Worm (Caenorhabditis elegans) whole organism, young adult: ENCODE measurements around the gene Y43C5A.2.

ENCODE experiments used
- B0019.2 ChIP-seq: fragments of 200-800 bp; sonication (Bioruptor generic); conservative IDR thresholded peaks from 2 replicates; pipeline ENCODE4 v1.3.6; 2022; ENCODE audit warnings: missing genetic modification reagents, missing genetic modification characterization, missing compliant biosample characterization
- B0035.1 ChIP-seq: sonication (generic microtip); optimal IDR thresholded peaks from 2 replicates; lab custom pipeline; 2016; ENCODE audit warnings: missing genetic modification characterization, mild to moderate bottlenecking, missing compliant biosample characterization, missing genotype, missing genetic modification reagents
- B0336.3 ChIP-seq: fragments of 200-800 bp; sonication (Bioruptor generic); IDR thresholded peaks from 2 replicates; pipeline ENCODE4 v1.3.6; 2022; ENCODE audit warnings: missing genetic modification characterization, missing compliant biosample characterization
- C06A6.2 ChIP-seq: fragments of 200-800 bp; sonication (Bioruptor generic); conservative IDR thresholded peaks from 2 replicates; pipeline ENCODE4 v1.3.6; 2022; ENCODE audit warnings: missing genetic modification characterization, missing compliant biosample characterization
- F10E7.11 ChIP-seq: sonication (generic microtip); optimal IDR thresholded peaks from 2 replicates; lab custom pipeline; 2017; ENCODE audit warnings: mild to moderate bottlenecking, missing genetic modification characterization, moderate library complexity, missing compliant biosample characterization
- F33H1.4 ChIP-seq: fragments of 200-800 bp; sonication (Bioruptor generic); IDR thresholded peaks from 2 replicates; pipeline ENCODE4 v1.3.6; 2022; ENCODE audit warnings: missing genetic modification reagents, missing genetic modification characterization, missing compliant biosample characterization
- F49E8.2 ChIP-seq: sonication (generic microtip); optimal IDR thresholded peaks from 3 replicates; lab custom pipeline; 2017; ENCODE audit warnings: missing genetic modification characterization, mild to moderate bottlenecking, missing compliant biosample characterization, antibody characterized with exemption, moderate library complexity; ENCODE audit not compliant: insufficient read depth
- F57A8.1 ChIP-seq: fragments of 200-800 bp; sonication (Bioruptor generic); optimal IDR thresholded peaks from 2 replicates; lab custom pipeline; 2018; ENCODE audit warnings: mild to moderate bottlenecking, missing genetic modification characterization, moderate library complexity, missing compliant biosample characterization
- K12H6.12 ChIP-seq: fragments of 200-800 bp; sonication (Bioruptor generic); optimal IDR thresholded peaks from 2 replicates; lab custom pipeline; 2018; ENCODE audit warnings: mild to moderate bottlenecking, missing genetic modification characterization, missing compliant biosample characterization
- Y67H2A.10 ChIP-seq: fragments of 200-800 bp; sonication (Bioruptor generic); conservative IDR thresholded peaks from 2 replicates; pipeline ENCODE4 v1.3.6; 2022; ENCODE audit warnings: missing genetic modification reagents, missing genetic modification characterization, missing compliant biosample characterization
- ZK185.1 ChIP-seq: sonication (generic microtip); optimal IDR thresholded peaks from 2 replicates; lab custom pipeline; 2016; ENCODE audit warnings: mild to moderate bottlenecking, missing genetic modification characterization, missing compliant biosample characterization; ENCODE audit not compliant: poor library complexity, severe bottlenecking
- akir-1 ChIP-seq: fragments of 200-800 bp; sonication (Bioruptor generic); optimal IDR thresholded peaks from 2 replicates; lab custom pipeline; 2018; ENCODE audit warnings: mild to moderate bottlenecking, missing genetic modification characterization, moderate library complexity, missing compliant biosample characterization
- athp-1 ChIP-seq: sonication (generic microtip); optimal IDR thresholded peaks from 2 replicates; lab custom pipeline; 2017; ENCODE audit warnings: mild to moderate bottlenecking, missing genetic modification characterization, missing compliant biosample characterization
- attf-3 ChIP-seq: fragments of 200-800 bp; sonication (Bioruptor generic); conservative IDR thresholded peaks from 2 replicates; pipeline ENCODE4 v1.3.6; 2022; ENCODE audit warnings: missing genetic modification reagents, missing genetic modification characterization, missing compliant biosample characterization
- bed-1 ChIP-seq: fragments of 200-800 bp; sonication (Bioruptor generic); IDR thresholded peaks from 2 replicates; pipeline ENCODE4 v1.3.6; 2022; ENCODE audit warnings: missing genetic modification reagents, missing genetic modification characterization, missing compliant biosample characterization
- ceh-91 ChIP-seq: fragments of 200-800 bp; sonication (Bioruptor generic); IDR thresholded peaks from 2 replicates; pipeline ENCODE4 v1.3.6; 2022; ENCODE audit warnings: missing genetic modification reagents, missing genetic modification characterization, missing compliant biosample characterization
- chd-7 ChIP-seq: sonication (generic microtip); optimal IDR thresholded peaks from 2 replicates; lab custom pipeline; 2016; ENCODE audit warnings: mild to moderate bottlenecking, missing genetic modification characterization, moderate library complexity, missing compliant biosample characterization
- dox-1 ChIP-seq: fragments of 200-800 bp; sonication (Bioruptor generic); IDR thresholded peaks from 2 replicates; pipeline ENCODE4 v1.3.6; 2022; ENCODE audit warnings: missing genetic modification reagents, missing genetic modification characterization, missing compliant biosample characterization
- dpff-1 ChIP-seq: sonication (generic microtip); optimal IDR thresholded peaks from 2 replicates; lab custom pipeline; 2017; ENCODE audit warnings: mild to moderate bottlenecking, missing genetic modification characterization, missing compliant biosample characterization
- dpl-1 ChIP-seq: fragments of 150-350 bp; optimal IDR thresholded peaks from 2 replicates; lab custom pipeline; 2014; ENCODE audit warnings: missing biosample characterization, missing genetic modification reagents, missing genetic modification characterization
- efl-1 ChIP-seq: fragments of 150-350 bp; optimal IDR thresholded peaks from 2 replicates; lab custom pipeline; 2014; ENCODE audit warnings: missing biosample characterization, missing genetic modification reagents, missing genetic modification characterization
- egl-18 ChIP-seq: fragments of 200-800 bp; sonication (Bioruptor generic); IDR thresholded peaks from 2 replicates; pipeline ENCODE4 v1.3.6; 2022; ENCODE audit warnings: missing genetic modification reagents, missing genetic modification characterization, missing compliant biosample characterization
- hlh-26 ChIP-seq: fragments of 200-800 bp; sonication (Bioruptor generic); conservative IDR thresholded peaks from 2 replicates; pipeline ENCODE4 v1.3.6; 2022; ENCODE audit warnings: missing genetic modification reagents, missing genetic modification characterization, missing compliant biosample characterization
- hrde-1 ChIP-seq: sonication (generic microtip); optimal IDR thresholded peaks from 2 replicates; lab custom pipeline; 2016; ENCODE audit warnings: missing genetic modification characterization, mild to moderate bottlenecking, missing compliant biosample characterization, moderate library complexity, missing genotype, missing genetic modification reagents, borderline replicate concordance
- hsf-1 ChIP-seq: fragments of 200-800 bp; sonication (Bioruptor generic); IDR thresholded peaks from 2 replicates; pipeline ENCODE4 v1.3.6; 2022; ENCODE audit warnings: missing genetic modification reagents, missing genetic modification characterization, missing compliant biosample characterization
- lin-35 ChIP-seq, 3 experiments: fragments of 150-350 bp in 2 of 3; sonication (generic microtip) in 1 of 3; optimal IDR thresholded peaks; 2 replicates each; lab custom pipeline; 2014 to 2018; ENCODE audit warnings: missing biosample characterization in 3 of 3, missing genetic modification characterization in 3 of 3, missing genetic modification reagents in 3 of 3
- lin-54 ChIP-seq: fragments of 200-800 bp; sonication (Bioruptor generic); optimal IDR thresholded peaks from 2 replicates; lab custom pipeline; 2018; ENCODE audit warnings: mild to moderate bottlenecking, missing genetic modification characterization, missing compliant biosample characterization
- lir-1 ChIP-seq: fragments of 200-800 bp; sonication (Bioruptor generic); conservative IDR thresholded peaks from 2 replicates; pipeline ENCODE4 v1.3.6; 2022; ENCODE audit warnings: missing genetic modification reagents, missing genetic modification characterization, missing compliant biosample characterization
- lsy-27 ChIP-seq: sonication (generic microtip); optimal IDR thresholded peaks from 2 replicates; lab custom pipeline; 2017; ENCODE audit warnings: missing genetic modification characterization, mild to moderate bottlenecking, missing compliant biosample characterization, antibody characterized with exemption, missing genotype, borderline replicate concordance; ENCODE audit not compliant: insufficient read depth
- madf-8 ChIP-seq: fragments of 200-800 bp; sonication (Bioruptor generic); conservative IDR thresholded peaks from 2 replicates; pipeline ENCODE4 v1.3.6; 2022; ENCODE audit warnings: missing genetic modification reagents, missing genetic modification characterization, missing compliant biosample characterization
- mcd-1 ChIP-seq: fragments of 200-800 bp; sonication (Bioruptor generic); IDR thresholded peaks from 2 replicates; pipeline ENCODE4 v1.3.6; 2022; ENCODE audit warnings: missing genetic modification reagents, missing genetic modification characterization, missing compliant biosample characterization
- nfyb-1 ChIP-seq: fragments of 200-800 bp; sonication (Bioruptor generic); IDR thresholded peaks from 2 replicates; pipeline ENCODE4 v1.3.6; 2022; ENCODE audit warnings: missing genetic modification reagents, missing genetic modification characterization, missing compliant biosample characterization
- nhr-120 ChIP-seq: fragments of 200-800 bp; sonication (Bioruptor generic); IDR thresholded peaks from 2 replicates; pipeline ENCODE4 v1.3.6; 2022; ENCODE audit warnings: missing genetic modification characterization, missing compliant biosample characterization
- nhr-179 ChIP-seq: sonication (generic microtip); optimal IDR thresholded peaks from 2 replicates; lab custom pipeline; 2016; ENCODE audit warnings: mild to moderate bottlenecking, missing genetic modification characterization, missing compliant biosample characterization
- pbrm-1 ChIP-seq: fragments of 200-800 bp; sonication (Bioruptor generic); IDR thresholded peaks from 2 replicates; pipeline ENCODE4 v1.3.6; 2022; ENCODE audit warnings: missing genetic modification reagents, missing genetic modification characterization, missing compliant biosample characterization
- pha-4 ChIP-seq: fragments of 150-350 bp; sonication (generic microtip); optimal IDR thresholded peaks from 2 replicates; lab custom pipeline; 2014; ENCODE audit warnings: missing biosample characterization, missing genetic modification reagents, missing genetic modification characterization
- rcor-1 ChIP-seq: fragments of 200-800 bp; sonication (Bioruptor generic); IDR thresholded peaks from 2 replicates; pipeline ENCODE4 v1.3.6; 2022; ENCODE audit warnings: missing genetic modification reagents, missing genetic modification characterization, missing compliant biosample characterization
- sdz-38 ChIP-seq: sonication (generic microtip); optimal IDR thresholded peaks from 2 replicates; lab custom pipeline; 2016; ENCODE audit warnings: missing genotype, missing genetic modification characterization, missing compliant biosample characterization
- snpc-1.3 ChIP-seq: sonication (generic microtip); optimal IDR thresholded peaks from 2 replicates; lab custom pipeline; 2017; ENCODE audit warnings: missing genetic modification characterization, mild to moderate bottlenecking, missing compliant biosample characterization, antibody characterized with exemption, moderate library complexity, missing genotype, missing genetic modification reagents; ENCODE audit not compliant: insufficient read depth
- snpc-3.4 ChIP-seq: sonication (generic microtip); optimal IDR thresholded peaks from 2 replicates; lab custom pipeline; 2017; ENCODE audit warnings: missing genetic modification characterization, mild to moderate bottlenecking, missing compliant biosample characterization, antibody characterized with exemption, moderate library complexity, missing genotype, missing genetic modification reagents
- snpc-4 ChIP-seq, 5 experiments: fragments of 150-350 bp in 1 of 5; sonication (generic microtip) in 4 of 5; optimal IDR thresholded peaks; 2 replicates each; lab custom pipeline; 2014 to 2018; ENCODE audit warnings: missing genetic modification characterization in 5 of 5, missing biosample characterization in 3 of 5, antibody characterized with exemption in 2 of 5, mild to moderate bottlenecking in 2 of 5, missing compliant biosample characterization in 2 of 5, missing genotype in 2 of 5, moderate library complexity in 2 of 5, missing genetic modification reagents in 1 of 5
- sptf-2 ChIP-seq: fragments of 200-800 bp; sonication (Bioruptor generic); optimal IDR thresholded peaks from 2 replicates; lab custom pipeline; 2018; ENCODE audit warnings: mild to moderate bottlenecking, missing genetic modification characterization, missing compliant biosample characterization
- tbp1 ChIP-seq: fragments of 200-800 bp; sonication (Bioruptor generic); optimal IDR thresholded peaks from 2 replicates; lab custom pipeline; 2018; ENCODE audit warnings: mild to moderate bottlenecking, missing genetic modification characterization, missing compliant biosample characterization
- tlf-1 ChIP-seq: fragments of 200-800 bp; sonication (Bioruptor generic); optimal IDR thresholded peaks from 2 replicates; lab custom pipeline; 2018; ENCODE audit warnings: mild to moderate bottlenecking, missing genetic modification characterization, missing compliant biosample characterization
- ztf-28 ChIP-seq: fragments of 200-800 bp; sonication (Bioruptor generic); IDR thresholded peaks from 2 replicates; pipeline ENCODE4 v1.3.6; 2022; ENCODE audit warnings: missing genetic modification reagents, missing genetic modification characterization, missing compliant biosample characterization

Gene Y43C5A.2

ce11 chrIV:10251764-10252163 is 17.9 kb upstream of the Y43C5A.2 start:
- TF ChIP-seq sptf-2 (GFP tag; lab: Kevin White, UChicago) (no peak), F57A8.1 (GFP tag; lab: Kevin White, UChicago) (no peak), C06A6.2 (GFP tag; lab: Robert Waterston, UW) (no peak), nhr-179 (tag; lab: Kevin White, UChicago) (no peak), tlf-1 (GFP tag; lab: Kevin White, UChicago) (no peak), nhr-120 (GFP tag; lab: Robert Waterston, UW) (no peak), pha-4 (tag; lab: Kevin White, UChicago) (no peak)

ce11 chrIV:10252350-10252792 is 17.3 kb upstream of the Y43C5A.2 start:
- TF ChIP-seq nhr-120 (GFP tag; lab: Robert Waterston, UW) (no peak), bed-1 (GFP tag; lab: Robert Waterston, UW) (no peak), efl-1 (GFP tag; lab: Kevin White, UChicago) (no peak), dox-1 (peak; percentile 83), lin-54 (GFP tag; lab: Kevin White, UChicago) (peak; percentile 50), snpc-3.4 (tag; lab: Kevin White, UChicago) (no peak), akir-1 (GFP tag; lab: Kevin White, UChicago) (no peak), chd-7 (peak; percentile 89), pbrm-1 (peak; percentile 81), ztf-28 (GFP tag; lab: Robert Waterston, UW) (no peak), B0035.1 (tag; lab: Kevin White, UChicago) (peak; percentile 26), dpl-1 (GFP tag; lab: Kevin White, UChicago) (no peak), athp-1 (tag; lab: Kevin White, UChicago) (no peak), B0336.3 (peak; percentile 75), lin-35 (GFP tag; optimal IDR thresholded peaks at IDR 0.05; lab: Kevin White, UChicago) (peak in 2 of 3 experiments; percentile 32 to 80), F33H1.4 (GFP tag; lab: Robert Waterston, UW) (no peak), rcor-1 (GFP tag; lab: Robert Waterston, UW) (0 out of 2 replicates have a peak, but pooled peaks have one; percentile 43), Y67H2A.10 (GFP tag; lab: Robert Waterston, UW) (no peak), B0019.2 (GFP tag; lab: Robert Waterston, UW) (no peak), hrde-1 (no peak), nfyb-1 (GFP tag; lab: Robert Waterston, UW) (peak; percentile 79), C06A6.2 (GFP tag; lab: Robert Waterston, UW) (peak; percentile 80), attf-3 (GFP tag; lab: Robert Waterston, UW) (0 out of 2 replicates have a peak, but pooled peaks have one; percentile 33), ZK185.1 (tag; lab: Kevin White, UChicago) (peak; percentile 32), lsy-27 (tag; lab: Kevin White, UChicago) (no peak), F10E7.11 (tag; lab: Kevin White, UChicago) (no peak), sdz-38 (tag; lab: Kevin White, UChicago) (no peak), hlh-26 (GFP tag; lab: Robert Waterston, UW) (no peak), tbp1 (peak; percentile 58), F49E8.2 (no peak), madf-8 (GFP tag; lab: Robert Waterston, UW) (no peak), mcd-1 (GFP tag; lab: Robert Waterston, UW) (peak; percentile 71), lir-1 (GFP tag; lab: Robert Waterston, UW) (peak; percentile 59; the same call in 1 of the 2 replicates), hsf-1 (GFP tag; lab: Robert Waterston, UW) (no peak), K12H6.12 (peak; percentile 93), egl-18 (no peak), snpc-1.3 (no peak), dpff-1 (tag; lab: Kevin White, UChicago) (no peak), snpc-4 (GFP tag; optimal IDR thresholded peaks at IDR 0.05; lab: Kevin White, UChicago) (peak; percentile 63), snpc-4 (tag; optimal IDR thresholded peaks at IDR 0.05; lab: Kevin White, UChicago) (peak in 2 of 4 experiments; percentile 55 to 56), ceh-91 (GFP tag; lab: Robert Waterston, UW) (no peak)
